Worm (Caenorhabditis elegans): ENCODE measurements around the gene T03E6.8.

DNA sequence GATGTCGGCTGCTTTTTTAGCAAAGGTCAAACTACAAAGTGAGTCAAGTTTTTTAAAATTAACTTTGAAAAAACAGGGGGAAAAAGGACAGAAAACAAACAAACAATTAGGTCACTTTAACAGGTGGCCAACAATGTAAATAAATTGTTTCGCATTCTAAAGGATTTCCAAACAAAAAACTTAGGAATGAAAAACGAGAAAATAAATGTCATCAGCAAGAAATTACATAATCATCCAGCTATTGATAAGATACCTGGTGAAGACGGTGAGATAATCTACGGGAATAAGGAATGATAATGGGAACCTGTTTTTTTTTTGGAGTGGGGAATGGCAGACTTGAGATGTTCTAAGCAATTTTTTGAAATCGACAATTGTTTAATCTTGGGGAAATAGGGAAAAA is 6.9 kb downstream of the T03E6.8 start:
- TF ChIP-seq dao-5 (tag; optimal IDR thresholded peaks at IDR 0.05) (no peak), him-1 (tag; optimal IDR thresholded peaks at IDR 0.05) (no peak), W03F9.2 (tag; optimal IDR thresholded peaks at IDR 0.05) (no peak)
